Fruit fly (Drosophila melanogaster) whole organism, prepupa: ENCODE measurements around the gene sunn.

Experiments
- Blimp-1 ChIP-seq: fragments of 200-800 bp; sonication (Bioruptor generic); optimal IDR thresholded peaks from 3 replicates; lab custom pipeline; 2017; ENCODE audit warnings: missing biosample characterization, missing genetic modification characterization, mild to moderate bottlenecking, moderate library complexity, missing genetic modification reagents
- CG10669 ChIP-seq: fragments of 200-800 bp; sonication (Bioruptor generic); optimal IDR thresholded peaks from 3 replicates; lab custom pipeline; 2018; ENCODE audit warnings: missing biosample characterization, mild to moderate bottlenecking, missing genetic modification characterization, moderate library complexity
- CG11294 ChIP-seq: fragments of 200-800 bp; sonication (Bioruptor generic); IDR thresholded peaks from 2 replicates; pipeline ENCODE4 v1.3.6; 2022; ENCODE audit warnings: missing biosample characterization, missing genetic modification characterization
- CG11762 ChIP-seq: fragments of 200-800 bp; sonication (Bioruptor generic); optimal IDR thresholded peaks from 3 replicates; lab custom pipeline; 2016; ENCODE audit warnings: missing biosample characterization, missing genetic modification characterization; ENCODE audit not compliant: insufficient read depth
- CG11902 ChIP-seq: fragments of 200-800 bp; sonication (Bioruptor generic); optimal IDR thresholded peaks from 3 replicates; lab custom pipeline; 2016; ENCODE audit warnings: missing biosample characterization, missing genetic modification characterization
- CG1621 ChIP-seq: fragments of 200-800 bp; sonication (Bioruptor generic); optimal IDR thresholded peaks from 3 replicates; lab custom pipeline; 2018; ENCODE audit warnings: missing biosample characterization, mild to moderate bottlenecking, missing genetic modification characterization
- CG3032 ChIP-seq: fragments of 200-800 bp; optimal IDR thresholded peaks from 2 replicates; lab custom pipeline; 2019; ENCODE audit warnings: missing biosample characterization, mild to moderate bottlenecking, missing genetic modification characterization, moderate library complexity
- CG31627 ChIP-seq: fragments of 200-800 bp; sonication (Bioruptor generic); optimal IDR thresholded peaks from 3 replicates; lab custom pipeline; 2016; ENCODE audit warnings: missing biosample characterization, missing genetic modification characterization
- CG32006 ChIP-seq: fragments of 200-800 bp; sonication (Bioruptor generic); optimal IDR thresholded peaks from 3 replicates; lab custom pipeline; 2017; ENCODE audit warnings: missing biosample characterization, mild to moderate bottlenecking, missing genetic modification characterization
- CG3919 ChIP-seq: fragments of 200-800 bp; sonication (Bioruptor generic); optimal IDR thresholded peaks from 3 replicates; lab custom pipeline; 2016; ENCODE audit warnings: missing biosample characterization, missing genetic modification characterization
- CG4318 ChIP-seq: fragments of 200-800 bp; sonication (Bioruptor generic); optimal IDR thresholded peaks from 3 replicates; lab custom pipeline; 2017; ENCODE audit warnings: missing biosample characterization, mild to moderate bottlenecking, missing genetic modification characterization
- CG6163 ChIP-seq: fragments of 200-800 bp; sonication (Bioruptor generic); IDR thresholded peaks from 3 replicates; pipeline ENCODE4 v1.3.6; 2022; ENCODE audit warnings: missing biosample characterization, missing genetic modification characterization
- CG6792 ChIP-seq: fragments of 200-800 bp; sonication (Bioruptor generic); optimal IDR thresholded peaks from 3 replicates; lab custom pipeline; 2016; ENCODE audit warnings: missing biosample characterization, missing genetic modification characterization
- CG6854 ChIP-seq: fragments of 200-800 bp; sonication (Bioruptor generic); optimal IDR thresholded peaks from 2 replicates; lab custom pipeline; 2017; ENCODE audit warnings: missing biosample characterization, mild to moderate bottlenecking, missing genetic modification characterization
- CG8319 ChIP-seq: fragments of 200-800 bp; sonication (Bioruptor generic); optimal IDR thresholded peaks from 3 replicates; lab custom pipeline; 2016; ENCODE audit warnings: missing biosample characterization, missing genetic modification characterization
- CG8632 ChIP-seq: fragments of 200-800 bp; sonication (Bioruptor generic); optimal IDR thresholded peaks from 3 replicates; lab custom pipeline; 2016; ENCODE audit warnings: missing biosample characterization, missing genetic modification characterization
- Eip78C ChIP-seq: fragments of 200-800 bp; sonication (Bioruptor generic); peaks from one replicate; lab custom pipeline; 2016; ENCODE audit warnings: missing biosample characterization, missing genetic modification characterization
- Ets21C ChIP-seq: fragments of 200-800 bp; sonication (Bioruptor generic); optimal IDR thresholded peaks from 3 replicates; lab custom pipeline; 2016; ENCODE audit warnings: missing biosample characterization, missing genetic modification characterization
- Hr38 ChIP-seq: sonication (Bioruptor generic); optimal IDR thresholded peaks from 2 replicates; lab custom pipeline; 2016; ENCODE audit warnings: missing biosample characterization, missing genetic modification characterization
- OdsH ChIP-seq: fragments of 200-800 bp; sonication (Bioruptor generic); optimal IDR thresholded peaks from 3 replicates; lab custom pipeline; 2016; ENCODE audit warnings: missing biosample characterization, missing genetic modification characterization
- Sox14 ChIP-seq: fragments of 200-800 bp; sonication (Bioruptor generic); optimal IDR thresholded peaks from 3 replicates; lab custom pipeline; 2016; ENCODE audit warnings: missing biosample characterization, missing genetic modification characterization
- acj6 ChIP-seq: fragments of 200-800 bp; sonication (Bioruptor generic); optimal IDR thresholded peaks from 3 replicates; lab custom pipeline; 2016; ENCODE audit warnings: missing biosample characterization, missing genetic modification characterization
- fkh ChIP-seq: fragments of 200-800 bp; sonication (Bioruptor generic); optimal IDR thresholded peaks from 3 replicates; lab custom pipeline; 2017; ENCODE audit warnings: missing biosample characterization, mild to moderate bottlenecking, missing genetic modification characterization, moderate library complexity
- net ChIP-seq: fragments of 200-800 bp; sonication (Bioruptor generic); optimal IDR thresholded peaks from 3 replicates; lab custom pipeline; 2016; ENCODE audit warnings: missing biosample characterization, missing genetic modification characterization
- pdm3 ChIP-seq: fragments of 200-800 bp; sonication (Bioruptor generic); optimal IDR thresholded peaks from 3 replicates; lab custom pipeline; 2016; ENCODE audit warnings: missing biosample characterization, missing genetic modification characterization
- salr ChIP-seq, 2 experiments: fragments of 200-800 bp; sonication (Bioruptor generic); optimal IDR thresholded peaks; 3 replicates each; lab custom pipeline; 2016 to 2018; ENCODE audit warnings: missing biosample characterization in 2 of 2, missing genetic modification characterization in 2 of 2, mild to moderate bottlenecking in 1 of 2
- spab ChIP-seq: fragments of 200-800 bp; sonication (Bioruptor generic); optimal IDR thresholded peaks from 2 replicates; lab custom pipeline; 2017; ENCODE audit warnings: missing biosample characterization, mild to moderate bottlenecking, missing genetic modification characterization, missing genetic modification reagents
- topi ChIP-seq: fragments of 200-800 bp; sonication (Bioruptor generic); optimal IDR thresholded peaks from 3 replicates; lab custom pipeline; 2016; ENCODE audit warnings: missing biosample characterization, missing genetic modification characterization
- vri ChIP-seq: fragments of 200-800 bp; sonication (Bioruptor generic); optimal IDR thresholded peaks from 3 replicates; lab custom pipeline; 2016; ENCODE audit warnings: missing biosample characterization, mild to moderate bottlenecking, missing genetic modification characterization

Gene sunn

DNA sequence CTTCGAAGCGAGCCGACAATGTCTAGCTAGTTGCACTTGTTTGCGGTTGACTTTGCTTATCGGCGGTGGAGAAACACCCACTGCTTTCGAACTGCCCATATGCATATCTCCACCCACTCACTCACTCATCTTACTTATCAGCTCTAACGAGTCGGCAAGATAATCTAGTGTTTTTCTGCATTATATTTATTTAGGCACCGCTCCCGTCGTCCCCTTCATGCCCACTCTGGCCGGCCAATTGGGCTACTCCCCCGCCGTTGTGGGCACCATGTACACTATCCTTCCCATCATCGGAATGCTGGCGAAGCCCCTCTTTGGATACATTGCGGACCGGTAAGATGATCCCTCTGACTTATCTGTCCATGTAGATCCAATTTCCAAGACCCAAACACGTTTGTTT lies 42.3 kb upstream of the sunn start:
- no peak for TF ChIP-seq CG11762 (GFP tag; lab: Kevin White, UChicago)
- no peak for TF ChIP-seq spab (GFP tag; lab: Kevin White, UChicago)
- TF ChIP-seq fkh (GFP tag; lab: Kevin White, UChicago) = peak; percentile 80

- peak; percentile 22 for TF ChIP-seq fkh (GFP tag; lab: Kevin White, UChicago)
- no peak for TF ChIP-seq pdm3
Observed at dm6 chr3L:11689832-11690602, 38.1 kb upstream of the sunn start.

DNA sequence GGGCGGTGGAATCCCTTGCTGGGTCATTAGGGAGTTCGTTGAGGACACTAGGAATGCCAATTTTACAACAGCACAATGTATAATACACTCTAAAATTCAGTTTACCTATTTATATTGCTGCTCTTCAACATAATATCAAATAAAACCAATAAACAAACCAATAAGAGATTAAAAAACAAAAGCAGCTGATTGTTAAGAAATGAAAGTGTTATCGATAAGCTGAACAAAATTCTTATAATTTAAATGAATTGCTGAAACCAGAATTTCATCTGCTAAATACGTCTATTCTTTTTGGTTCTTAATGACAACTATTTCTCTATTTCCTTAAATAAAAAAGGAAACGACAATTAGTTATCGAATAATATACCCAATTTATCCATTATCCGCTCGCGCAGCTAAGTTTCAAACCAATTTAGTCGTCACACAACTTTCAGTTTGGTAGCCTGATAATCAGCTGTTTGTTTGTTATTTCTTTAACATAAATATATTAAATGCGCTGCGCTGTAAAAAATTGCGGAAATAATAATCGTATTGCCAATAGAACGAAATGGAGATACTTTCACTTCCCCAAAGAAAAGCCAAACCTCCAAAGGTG lies 36.8 kb upstream of the sunn start, which contains the start of the genes Pldn and CG14135:
Gene Pldn, minus strand, starts transcription at position 197 of the 595 bp plus-strand sequence.
Gene CG14135, plus strand, starts transcription at position 369 of the 595 bp plus-strand sequence.
- peak; percentile 2 for TF ChIP-seq CG3032
- TF ChIP-seq fkh (GFP tag; lab: Kevin White, UChicago) = peak; percentile 62
- TF ChIP-seq CG6792 (GFP tag; lab: Kevin White, UChicago) = no peak
- TF ChIP-seq CG10669 (GFP tag; lab: Kevin White, UChicago) = no peak
- peak; percentile 38 for TF ChIP-seq Blimp-1 (GFP tag; lab: Kevin White, UChicago)
- TF ChIP-seq CG1621 (tag; lab: Kevin White, UChicago) = no peak
- TF ChIP-seq CG31627 (GFP tag; lab: Kevin White, UChicago) = no peak

DNA sequence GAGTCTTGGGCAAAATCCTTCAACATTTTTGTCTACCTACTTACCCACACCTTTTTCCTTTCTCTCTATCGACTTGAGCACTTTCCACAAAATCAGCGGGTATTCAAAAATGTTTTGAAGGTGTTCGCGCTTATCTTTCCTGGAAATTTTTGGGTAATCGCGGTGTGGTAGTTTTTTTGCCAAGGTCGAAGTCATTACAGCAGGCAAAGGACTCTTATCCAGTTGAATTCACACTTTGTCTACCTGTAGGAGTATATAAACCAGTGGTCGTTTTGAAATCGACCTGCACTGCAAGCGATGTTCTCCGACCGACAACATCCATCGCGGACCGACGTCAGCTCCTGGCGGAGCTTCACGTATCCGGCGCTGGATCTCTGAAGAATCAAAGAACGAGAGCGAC lies 35.3 kb upstream of the sunn start:
- TF ChIP-seq CG11902 (GFP tag; lab: Kevin White, UChicago) = no peak
- no peak for TF ChIP-seq CG8319 (GFP tag; lab: Kevin White, UChicago)
- TF ChIP-seq Hr38 = no peak
- no peak for TF ChIP-seq CG6163 (GFP tag; lab: Robert Waterston, UW)
- no peak for TF ChIP-seq CG11294 (GFP tag; lab: Robert Waterston, UW)
- no peak for TF ChIP-seq CG6792 (GFP tag; lab: Kevin White, UChicago)
- no peak for TF ChIP-seq vri
- TF ChIP-seq salr (GFP tag; optimal IDR thresholded peaks at IDR 0.05; lab: Kevin White, UChicago) = no peak
- TF ChIP-seq CG3919 = no peak
- TF ChIP-seq topi (GFP tag; lab: Kevin White, UChicago) = no peak
- no peak for TF ChIP-seq Sox14 (GFP tag; lab: Kevin White, UChicago)
- TF ChIP-seq fkh (GFP tag; lab: Kevin White, UChicago) = no peak
- no peak for TF ChIP-seq OdsH (GFP tag; lab: Kevin White, UChicago)
- TF ChIP-seq CG4318 (GFP tag; lab: Kevin White, UChicago) = no peak
- no peak for TF ChIP-seq Ets21C (GFP tag; lab: Kevin White, UChicago)

DNA sequence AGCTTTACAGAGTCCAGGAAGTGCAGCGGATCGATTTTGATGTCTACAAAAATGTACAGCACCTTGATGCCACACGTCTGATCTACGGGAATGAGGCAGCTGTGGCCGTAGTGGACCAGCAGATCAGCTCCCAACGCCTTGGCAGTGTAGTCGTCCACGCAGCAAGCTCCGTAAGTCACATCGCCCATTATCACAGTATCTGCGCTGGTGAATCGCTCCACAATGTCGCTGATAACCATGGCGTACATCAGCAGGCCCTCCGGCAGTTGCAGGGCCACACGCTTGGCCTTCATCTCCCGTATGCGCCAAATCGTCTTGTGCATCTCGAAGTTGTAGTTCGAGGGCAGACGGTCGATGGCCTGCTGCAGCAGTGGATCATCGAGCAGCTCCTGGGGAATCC lies 33.1 kb upstream of the sunn start:
- no peak for TF ChIP-seq Ets21C (GFP tag; lab: Kevin White, UChicago)
- TF ChIP-seq CG6854 (GFP tag; lab: Kevin White, UChicago) = no peak
- no peak for TF ChIP-seq acj6 (GFP tag; lab: Kevin White, UChicago)
- TF ChIP-seq CG32006 (GFP tag; lab: Kevin White, UChicago) = no peak
- TF ChIP-seq fkh (GFP tag; lab: Kevin White, UChicago) = no peak
- TF ChIP-seq Hr38 = no peak
- no peak for TF ChIP-seq net (GFP tag; lab: Kevin White, UChicago)
- no peak for TF ChIP-seq CG8632 (GFP tag; lab: Kevin White, UChicago)
- no peak for TF ChIP-seq Sox14 (GFP tag; lab: Kevin White, UChicago)
- TF ChIP-seq, all 60 proteins: peak for 0

DNA sequence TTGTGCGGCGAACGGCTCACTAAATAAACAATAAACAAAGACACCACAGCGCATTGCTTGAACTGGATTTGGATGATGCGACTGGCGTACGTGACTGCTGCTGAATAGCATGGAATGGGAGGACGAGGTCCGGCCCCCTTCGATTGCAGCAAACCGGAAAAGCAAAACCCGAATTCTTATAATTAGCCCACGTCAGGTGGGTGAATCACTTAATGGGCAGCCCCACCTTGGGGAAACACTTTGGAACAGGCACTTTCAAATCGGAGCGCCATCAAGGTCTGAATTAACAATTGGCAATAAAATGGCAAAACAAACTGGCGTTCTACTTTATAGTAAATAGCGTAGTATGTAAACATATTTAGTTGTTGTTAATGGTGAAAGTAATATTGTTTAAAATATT lies 32.3 kb upstream of the sunn start:
- TF ChIP-seq CG1621 (tag; lab: Kevin White, UChicago) (no peak), Eip78C (GFP tag; lab: Kevin White, UChicago) (peak; percentile 19)
